Worm (Caenorhabditis elegans): ENCODE measurements around the gene ZK1086.3.

ZK1086.3 gene

DNA sequence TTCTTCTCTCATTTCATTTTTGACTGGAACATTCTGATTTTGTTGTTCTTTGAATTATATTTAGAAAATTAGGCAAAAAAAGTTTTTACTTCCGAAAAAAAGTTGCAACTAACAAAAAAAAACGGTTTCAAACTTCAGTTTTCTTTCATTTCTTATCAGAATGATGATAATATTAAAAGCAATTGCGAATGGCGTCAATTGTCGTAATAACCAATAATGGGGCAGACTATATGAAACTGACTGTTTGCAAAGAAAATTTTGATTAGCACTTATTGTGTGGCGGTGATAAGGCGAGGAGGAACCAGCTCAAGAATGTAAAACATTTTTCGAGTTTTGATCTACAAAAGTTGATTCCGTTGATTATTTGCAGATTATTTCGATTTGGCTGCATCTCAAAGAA is 17.9 kb upstream of the ZK1086.3 start:
- TF ChIP-seq ceh-100 (GFP tag; IDR thresholded peaks at IDR 0.05) (no peak), ceh-58 (GFP tag; IDR thresholded peaks at IDR 0.05) (no peak), F37B4.10 (GFP tag; IDR thresholded peaks at IDR 0.05) (no peak), T26A5.8 (tag; optimal IDR thresholded peaks at IDR 0.05) (no peak), ztf-26 (tag; optimal IDR thresholded peaks at IDR 0.05) (no peak), F57A8.1 (GFP tag; optimal IDR thresholded peaks at IDR 0.05) (no peak), F57C9.4 (tag; optimal IDR thresholded peaks at IDR 0.05) (no peak), tbp1 (GFP tag; optimal IDR thresholded peaks at IDR 0.05) (no peak), efl-1 (GFP tag; optimal IDR thresholded peaks at IDR 0.05) (no peak), nfya-1 (tag; optimal IDR thresholded peaks at IDR 0.05; ENCODE audit: borderline replicate concordance, insufficient read depth) (no peak), Y53G8AR.9 (GFP tag; conservative IDR thresholded peaks at IDR 0.05) (no peak), atf-7 (tag; optimal IDR thresholded peaks at IDR 0.05) (peak; percentile 25), hrde-1 (tag; optimal IDR thresholded peaks at IDR 0.05; ENCODE audit: borderline replicate concordance) (no peak), K12H6.12 (tag; optimal IDR thresholded peaks at IDR 0.05) (no peak), nhr-80 (tag; optimal IDR thresholded peaks at IDR 0.05) (peak; percentile 87), B0035.1 (tag; optimal IDR thresholded peaks at IDR 0.05) (no peak), lin-40 (tag; optimal IDR thresholded peaks at IDR 0.05) (peak; percentile 26), him-1 (tag; optimal IDR thresholded peaks at IDR 0.05) (no peak), ceh-91 (GFP tag; IDR thresholded peaks at IDR 0.05) (no peak), nhr-90 (tag; optimal IDR thresholded peaks at IDR 0.05) (no peak), lsl-1 (GFP tag; optimal IDR thresholded peaks at IDR 0.05) (no peak)

DNA sequence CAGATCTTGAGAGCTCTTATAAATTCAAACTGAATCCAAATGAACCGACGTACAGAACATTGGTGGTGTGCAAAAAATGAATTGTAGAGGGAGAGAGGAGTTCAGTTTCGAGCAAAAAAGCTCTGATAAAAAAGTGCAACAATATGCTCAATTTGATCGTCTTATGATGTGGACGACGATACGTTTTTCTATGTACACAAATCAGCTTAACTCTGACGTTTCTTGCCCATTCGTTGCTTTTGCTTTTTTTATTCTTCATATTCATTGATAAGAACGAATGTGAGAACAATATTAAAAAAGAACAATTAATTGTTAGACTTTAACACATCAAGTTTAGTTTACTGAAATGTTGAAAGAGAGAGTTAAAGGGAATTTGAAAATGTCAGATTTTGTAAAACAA is 16.5 kb upstream of the ZK1086.3 start:
- no peak for TF ChIP-seq sdz-38 (tag; optimal IDR thresholded peaks at IDR 0.05)
- no peak for TF ChIP-seq ceh-100 (GFP tag; IDR thresholded peaks at IDR 0.05)
- peak; percentile 73 for TF ChIP-seq nhr-80 (tag; optimal IDR thresholded peaks at IDR 0.05)
- TF ChIP-seq pha-4 (tag; optimal IDR thresholded peaks at IDR 0.05), result peak; percentile 70
- TF ChIP-seq B0019.2 (GFP tag; conservative IDR thresholded peaks at IDR 0.05), result no peak
- TF ChIP-seq attf-5 (GFP tag; optimal IDR thresholded peaks at IDR 0.05), result no peak
- no peak for TF ChIP-seq athp-1 (tag; optimal IDR thresholded peaks at IDR 0.05)

DNA sequence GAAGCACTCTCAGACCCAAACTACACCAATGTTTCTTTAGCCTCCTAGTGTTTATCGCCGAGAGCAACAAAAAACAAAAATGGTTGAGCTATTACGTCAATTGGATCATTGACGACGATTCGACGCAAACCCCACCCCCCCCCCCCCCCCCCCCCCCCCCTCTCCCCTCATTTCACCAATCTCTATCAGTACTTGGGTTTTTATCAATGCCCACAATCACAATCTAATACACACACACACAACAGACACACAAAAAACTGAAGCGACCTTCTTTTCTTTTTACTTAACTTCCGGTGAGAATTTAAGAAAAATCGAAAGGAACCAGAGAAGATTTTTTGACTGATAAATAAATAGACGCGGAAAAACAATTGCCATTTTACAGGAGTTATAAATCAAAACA is 15.1 kb upstream of the ZK1086.3 start:
- TF ChIP-seq tbp1 (GFP tag; optimal IDR thresholded peaks at IDR 0.05), result no peak
- peak; percentile 95 for TF ChIP-seq egrh-3 (GFP tag; IDR thresholded peaks at IDR 0.05)

DNA sequence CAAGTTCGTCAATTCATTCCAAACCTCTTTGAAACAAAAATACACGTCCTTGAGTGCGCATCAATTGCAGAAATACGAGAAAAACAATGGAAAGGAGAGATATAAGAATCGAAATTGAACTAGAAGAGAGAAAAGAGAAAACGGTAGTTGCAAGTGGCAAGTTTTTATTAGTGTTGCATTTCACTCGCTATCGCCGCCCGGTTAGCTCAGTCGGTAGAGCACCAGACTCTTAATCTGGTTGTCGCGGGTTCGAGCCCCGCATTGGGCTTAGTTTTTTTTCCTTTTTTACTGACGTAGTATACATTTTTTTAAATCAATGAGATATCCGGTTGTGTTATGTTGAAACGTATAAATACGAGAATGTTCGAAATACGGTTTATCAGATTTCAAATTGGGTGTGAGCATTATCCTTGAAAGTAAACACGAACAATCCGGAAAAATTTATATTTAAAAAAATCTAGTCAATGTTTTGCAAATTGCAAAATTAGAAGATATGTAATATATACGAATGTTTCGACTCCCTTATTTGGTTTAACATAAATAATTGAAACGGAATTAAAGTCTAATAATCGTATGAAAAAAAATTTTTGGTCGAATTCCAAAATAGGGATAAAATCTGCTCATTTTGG is 9.1 kb upstream of the ZK1086.3 start:
- peak; percentile 49 for TF ChIP-seq madf-10 (tag; optimal IDR thresholded peaks at IDR 0.05)
- TF ChIP-seq lin-26 (GFP tag; IDR thresholded peaks at IDR 0.05), result peak; percentile 91
- TF ChIP-seq snpc-1.1 (tag; optimal IDR thresholded peaks at IDR 0.05; ENCODE audit: insufficient read depth), result peak; percentile 23
- peak; percentile 91 for TF ChIP-seq B0261.1 (tag; optimal IDR thresholded peaks at IDR 0.05)
- TF ChIP-seq Y56A3A.18 (GFP tag; IDR thresholded peaks at IDR 0.05), result no peak
- TF ChIP-seq let-607 (tag; optimal IDR thresholded peaks at IDR 0.05), result peak; percentile 51 to 53
- no peak for TF ChIP-seq F37B4.10 (GFP tag; IDR thresholded peaks at IDR 0.05)
- peak; percentile 36 for TF ChIP-seq ztf-18 (tag; optimal IDR thresholded peaks at IDR 0.05)
- TF ChIP-seq ceh-27 (GFP tag; optimal IDR thresholded peaks at IDR 0.05), result peak; percentile 7
- no peak for TF ChIP-seq him-1 (tag; optimal IDR thresholded peaks at IDR 0.05)
- TF ChIP-seq snpc-3.4 (tag; optimal IDR thresholded peaks at IDR 0.05), result no peak
- TF ChIP-seq C17E4.6 (GFP tag; IDR thresholded peaks at IDR 0.05), result peak; percentile 47; the same call in 1 of the 2 replicates
- TF ChIP-seq lin-54 (GFP tag; optimal IDR thresholded peaks at IDR 0.05), result peak; percentile 34
- 0 out of 2 replicates have a peak, but pooled peaks have one; percentile 11 for TF ChIP-seq egrh-3 (GFP tag; IDR thresholded peaks at IDR 0.05)
- TF ChIP-seq tbp1 (GFP tag; optimal IDR thresholded peaks at IDR 0.05), result peak; percentile 91
- no peak for TF ChIP-seq nfyb-1 (GFP tag; IDR thresholded peaks at IDR 0.05)
- TF ChIP-seq ztf-25 (GFP tag; IDR thresholded peaks at IDR 0.05), result peak; percentile 69; the same call in 1 of the 2 replicates
- no peak for TF ChIP-seq xnd-1 (tag; optimal IDR thresholded peaks at IDR 0.05)
- no peak for TF ChIP-seq nfya-2 (GFP tag; IDR thresholded peaks at IDR 0.05)
- TF ChIP-seq nhr-179 (tag; optimal IDR thresholded peaks at IDR 0.05), result no peak
- TF ChIP-seq madf-8 (GFP tag; conservative IDR thresholded peaks at IDR 0.05), result no peak

Data from whole organism, young adult.